Worm (Caenorhabditis elegans): ENCODE results near the gene nrsn-1.

nrsn-1 gene

ce11 chrV:3670499-3670898 lies 45.3 kb downstream of the nrsn-1 start, which contains the start of gene Y39H10B.3:
Gene Y39H10B.3 (plus strand): TSS chrV:3670799.
- no peak for TF ChIP-seq unc-62 (GFP tag; optimal IDR thresholded peaks at IDR 0.05)

- no peak for TF ChIP-seq unc-62 (GFP tag; optimal IDR thresholded peaks at IDR 0.05)
Measured at ce11 chrV:3668464-3668863, 47.3 kb downstream of the nrsn-1 start, which contains the start of gene Y39H10B.2. Gene Y39H10B.2 (plus strand): TSS chrV:3668764.

ce11 chrV:3666887-3667286 lies 48.9 kb downstream of the nrsn-1 start, which contains the start of gene str-113:
Gene str-113 (minus strand): TSS chrV:3666987.
- no peak for TF ChIP-seq unc-62 (GFP tag; optimal IDR thresholded peaks at IDR 0.05)

Measured in whole organism, dauer.